Fruit fly (Drosophila melanogaster) whole organism, embryonic: Measurements from ENCODE around the gene CG7011.

Source experiments
- Antp ChIP-seq: fragments of 200-800 bp; sonication (Bioruptor generic); optimal IDR thresholded peaks from 3 replicates; lab custom pipeline; 2016; ENCODE audit warnings: missing biosample characterization, missing genetic modification characterization
- CG10979 ChIP-seq: fragments of 200-800 bp; sonication (Bioruptor generic); optimal IDR thresholded peaks from 2 replicates; lab custom pipeline; 2018; ENCODE audit warnings: missing biosample characterization, mild to moderate bottlenecking, missing genetic modification characterization, moderate library complexity
- CG12744 ChIP-seq: fragments of 200-800 bp; sonication (Bioruptor generic); optimal IDR thresholded peaks from 2 replicates; lab custom pipeline; 2016; ENCODE audit warnings: missing biosample characterization, missing genetic modification characterization
- CG15011 ChIP-seq: fragments of 200-800 bp; sonication (Bioruptor generic); optimal IDR thresholded peaks from 3 replicates; lab custom pipeline; 2018; ENCODE audit warnings: missing biosample characterization, mild to moderate bottlenecking, missing genetic modification characterization
- CG15073 ChIP-seq: fragments of 200-800 bp; sonication (Bioruptor generic); optimal IDR thresholded peaks from 2 replicates; lab custom pipeline; 2016; ENCODE audit warnings: missing biosample characterization, missing genetic modification characterization
- CG15479 ChIP-seq: fragments of 200-800 bp; sonication (Bioruptor generic); optimal IDR thresholded peaks from 3 replicates; lab custom pipeline; 2019; ENCODE audit warnings: missing biosample characterization, mild to moderate bottlenecking, missing genetic modification characterization, moderate library complexity
- CG1602 ChIP-seq: fragments of 200-800 bp; sonication (Bioruptor generic); optimal IDR thresholded peaks from 3 replicates; lab custom pipeline; 2016; ENCODE audit warnings: missing biosample characterization, missing genetic modification characterization
- CG2116 ChIP-seq: fragments of 200-800 bp; sonication (Bioruptor generic); optimal IDR thresholded peaks from 3 replicates; lab custom pipeline; 2018; ENCODE audit warnings: missing biosample characterization, mild to moderate bottlenecking, missing genetic modification characterization
- CG2678 ChIP-seq: fragments of 200-800 bp; sonication (Bioruptor generic); optimal IDR thresholded peaks from 3 replicates; lab custom pipeline; 2019; ENCODE audit warnings: missing biosample characterization, mild to moderate bottlenecking, missing genetic modification characterization, moderate library complexity
- CG31388 ChIP-seq: fragments of 200-800 bp; sonication (Bioruptor generic); optimal IDR thresholded peaks from 2 replicates; lab custom pipeline; 2016; ENCODE audit warnings: missing biosample characterization, missing genetic modification characterization
- CG31441 ChIP-seq: fragments of 200-800 bp; sonication (Bioruptor generic); IDR thresholded peaks from 2 replicates; pipeline ENCODE4 v1.3.6; 2022; ENCODE audit warnings: missing biosample characterization, missing genetic modification characterization
- CG3281 ChIP-seq: fragments of 200-800 bp; sonication (Bioruptor generic); optimal IDR thresholded peaks from 3 replicates; lab custom pipeline; 2017; ENCODE audit warnings: missing biosample characterization, mild to moderate bottlenecking, missing genetic modification characterization
- CG33557 ChIP-seq: fragments of 200-800 bp; sonication (Bioruptor generic); optimal IDR thresholded peaks from 2 replicates; lab custom pipeline; 2019; ENCODE audit warnings: missing biosample characterization, mild to moderate bottlenecking, missing genetic modification characterization, moderate library complexity
- CG34422 ChIP-seq: fragments of 200-800 bp; sonication (Bioruptor generic); IDR thresholded peaks from 3 replicates; pipeline ENCODE4 v1.3.6; 2022; ENCODE audit warnings: missing biosample characterization, missing genetic modification characterization
- CG5245 ChIP-seq: fragments of 200-800 bp; sonication (Bioruptor generic); optimal IDR thresholded peaks from 3 replicates; lab custom pipeline; 2016; ENCODE audit warnings: missing biosample characterization, missing genetic modification characterization
- CG6175 ChIP-seq: fragments of 200-800 bp; sonication (Bioruptor generic); IDR thresholded peaks from 3 replicates; pipeline ENCODE4 v1.3.6; 2022; ENCODE audit warnings: missing biosample characterization, missing genetic modification characterization
- CG7745 ChIP-seq: fragments of 200-800 bp; sonication (Bioruptor generic); optimal IDR thresholded peaks from 2 replicates; lab custom pipeline; 2018; ENCODE audit warnings: missing biosample characterization, mild to moderate bottlenecking, missing genetic modification characterization, moderate library complexity
- CG9727 ChIP-seq: fragments of 200-800 bp; sonication (Bioruptor generic); optimal IDR thresholded peaks from 3 replicates; lab custom pipeline; 2017; ENCODE audit warnings: missing biosample characterization, mild to moderate bottlenecking, missing genetic modification characterization
- D ChIP-seq, 2 experiments: fragments of 200-800 bp in 1 of 2; fragments of >200 bp in 1 of 2; sonication (Bioruptor generic) in 1 of 2; optimal IDR thresholded peaks; 2 replicates in 1 of 2; 3 replicates in 1 of 2; lab custom pipeline; 2017; ENCODE audit warnings: mild to moderate bottlenecking in 1 of 2, missing biosample characterization in 1 of 2, missing genetic modification characterization in 1 of 2, missing genetic modification reagents in 1 of 2
- GATAe ChIP-seq: fragments of 200-800 bp; sonication (Bioruptor generic); conservative IDR thresholded peaks from 2 replicates; pipeline ENCODE4 v1.3.6; 2022; ENCODE audit warnings: missing biosample characterization, missing genetic modification characterization
- Hr51 ChIP-seq, 2 experiments: fragments of 200-800 bp; sonication (Bioruptor generic); optimal IDR thresholded peaks; 2 replicates in 1 of 2; 3 replicates in 1 of 2; lab custom pipeline; 2016 to 2018; ENCODE audit warnings: missing biosample characterization in 2 of 2, missing genetic modification characterization in 2 of 2, mild to moderate bottlenecking in 1 of 2, moderate library complexity in 1 of 2
- MTF-1 ChIP-seq: fragments of 200-800 bp; sonication (Bioruptor generic); optimal IDR thresholded peaks from 2 replicates; lab custom pipeline; 2018; ENCODE audit warnings: missing biosample characterization, mild to moderate bottlenecking, missing genetic modification characterization, borderline replicate concordance
- Myb ChIP-seq: fragments of 200-800 bp; sonication (Bioruptor generic); optimal IDR thresholded peaks from 2 replicates; lab custom pipeline; 2016; ENCODE audit warnings: missing biosample characterization, missing genetic modification characterization
- NK7.1 ChIP-seq: fragments of 200-800 bp; sonication (Bioruptor generic); optimal IDR thresholded peaks from 3 replicates; lab custom pipeline; 2016; ENCODE audit warnings: missing biosample characterization, missing genetic modification characterization
- Oaz ChIP-seq: fragments of 200-800 bp; sonication (Bioruptor generic); IDR thresholded peaks from 2 replicates; pipeline ENCODE4 v1.3.6; 2022; ENCODE audit warnings: missing biosample characterization, missing genetic modification characterization
- Poxn ChIP-seq: fragments of 200-800 bp; sonication (Bioruptor generic); IDR thresholded peaks from 2 replicates; pipeline ENCODE4 v1.3.6; 2022; ENCODE audit warnings: missing biosample characterization, missing genetic modification characterization
- Sry-δ ChIP-seq: fragments of 200-800 bp; sonication (Bioruptor generic); optimal IDR thresholded peaks from 2 replicates; lab custom pipeline; 2016; ENCODE audit warnings: missing biosample characterization, missing genetic modification characterization
- Trl ChIP-seq, 3 experiments: fragments of >200 bp in 2 of 3; fragments of 200-800 bp in 1 of 3; sonication (Bioruptor generic) in 1 of 3; optimal IDR thresholded peaks; 2 replicates in 1 of 3; 3 replicates in 2 of 3; lab custom pipeline; 2016 to 2017; ENCODE audit warnings: missing biosample characterization in 1 of 3, missing genetic modification characterization in 1 of 3
- abd-A ChIP-seq: fragments of 200-800 bp; sonication (Bioruptor generic); optimal IDR thresholded peaks from 3 replicates; lab custom pipeline; 2019; ENCODE audit warnings: missing biosample characterization, mild to moderate bottlenecking, missing genetic modification characterization, moderate library complexity
- ac ChIP-seq: fragments of 200-800 bp; sonication (Bioruptor generic); optimal IDR thresholded peaks from 3 replicates; lab custom pipeline; 2017; ENCODE audit warnings: missing biosample characterization, mild to moderate bottlenecking, missing genetic modification characterization
- bab2 ChIP-seq: fragments of 200-800 bp; sonication (Bioruptor generic); optimal IDR thresholded peaks from 2 replicates; lab custom pipeline; 2016; ENCODE audit warnings: missing biosample characterization, missing genetic modification characterization
- br ChIP-seq: fragments of >200 bp; optimal IDR thresholded peaks from 2 replicates; lab custom pipeline; 2017
- cas ChIP-seq: fragments of 200-800 bp; sonication (Bioruptor generic); IDR thresholded peaks from 2 replicates; pipeline ENCODE4 v1.3.6; 2022; ENCODE audit warnings: missing biosample characterization, missing genetic modification characterization
- disco-r ChIP-seq: fragments of 200-800 bp; sonication (Bioruptor generic); optimal IDR thresholded peaks from 2 replicates; lab custom pipeline; 2016; ENCODE audit warnings: missing biosample characterization, missing genetic modification characterization
- dm ChIP-seq: fragments of 200-800 bp; sonication (Bioruptor generic); optimal IDR thresholded peaks from 3 replicates; lab custom pipeline; 2016; ENCODE audit warnings: missing biosample characterization, missing genetic modification characterization
- dpn ChIP-seq, 2 experiments: fragments of 200-800 bp; sonication (Bioruptor generic); optimal IDR thresholded peaks; 3 replicates each; lab custom pipeline; 2016; ENCODE audit warnings: missing biosample characterization in 2 of 2, missing genetic modification characterization in 2 of 2
- ewg ChIP-seq: fragments of 200-800 bp; sonication (Bioruptor generic); optimal IDR thresholded peaks from 3 replicates; lab custom pipeline; 2017; ENCODE audit warnings: mild to moderate bottlenecking, missing biosample characterization, missing genetic modification reagents, missing genetic modification characterization
- fd102C ChIP-seq: fragments of 200-800 bp; sonication (Bioruptor generic); optimal IDR thresholded peaks from 2 replicates; lab custom pipeline; 2018; ENCODE audit warnings: missing biosample characterization, mild to moderate bottlenecking, missing genetic modification characterization, moderate library complexity
- lbe ChIP-seq: fragments of 200-800 bp; sonication (Bioruptor generic); optimal IDR thresholded peaks from 2 replicates; lab custom pipeline; 2016; ENCODE audit warnings: missing biosample characterization, mild to moderate bottlenecking, missing genetic modification characterization
- nom ChIP-seq: fragments of 200-800 bp; sonication (Bioruptor generic); optimal IDR thresholded peaks from 2 replicates; lab custom pipeline; 2017; ENCODE audit warnings: missing biosample characterization, missing genetic modification characterization, mild to moderate bottlenecking, moderate library complexity, missing genetic modification reagents
- pfk ChIP-seq: fragments of 200-800 bp; sonication (Bioruptor generic); optimal IDR thresholded peaks from 2 replicates; lab custom pipeline; 2018; ENCODE audit warnings: missing biosample characterization, mild to moderate bottlenecking, missing genetic modification characterization, moderate library complexity
- pita ChIP-seq: fragments of 200-800 bp; sonication (Bioruptor generic); optimal IDR thresholded peaks from 2 replicates; lab custom pipeline; 2017; ENCODE audit warnings: missing biosample characterization, mild to moderate bottlenecking, missing genetic modification characterization
- schlank ChIP-seq: fragments of 200-800 bp; sonication (Bioruptor generic); optimal IDR thresholded peaks from 2 replicates; lab custom pipeline; 2018; ENCODE audit warnings: missing biosample characterization, mild to moderate bottlenecking, missing genetic modification characterization
- scrt ChIP-seq: fragments of 200-800 bp; sonication (Bioruptor generic); optimal IDR thresholded peaks from 2 replicates; lab custom pipeline; 2018; ENCODE audit warnings: missing biosample characterization, mild to moderate bottlenecking, missing genetic modification characterization, moderate library complexity
- sens ChIP-seq: fragments of 200-800 bp; sonication (Bioruptor generic); peaks from one replicate; lab custom pipeline; 2016; ENCODE audit warnings: missing biosample characterization, missing genetic modification characterization
- shn ChIP-seq: fragments of 200-800 bp; sonication (Bioruptor generic); optimal IDR thresholded peaks from 3 replicates; lab custom pipeline; 2016; ENCODE audit warnings: missing biosample characterization, missing genetic modification characterization
- tio ChIP-seq: fragments of 200-800 bp; sonication (Bioruptor generic); optimal IDR thresholded peaks from 2 replicates; lab custom pipeline; 2017; ENCODE audit warnings: missing biosample characterization, missing genetic modification characterization, inconsistent platforms
- tll ChIP-seq, 2 experiments: fragments of 200-800 bp in 1 of 2; fragments of >200 bp in 1 of 2; sonication (Bioruptor generic) in 1 of 2; optimal IDR thresholded peaks; 2 replicates each; lab custom pipeline; 2017 to 2019; ENCODE audit warnings: missing biosample characterization in 2 of 2, missing genetic modification characterization in 2 of 2, mild to moderate bottlenecking in 1 of 2, moderate library complexity in 1 of 2
- tx ChIP-seq: fragments of 200-800 bp; sonication (Bioruptor generic); optimal IDR thresholded peaks from 2 replicates; lab custom pipeline; 2016; ENCODE audit warnings: missing biosample characterization, missing genetic modification characterization

Gene CG7011

DNA sequence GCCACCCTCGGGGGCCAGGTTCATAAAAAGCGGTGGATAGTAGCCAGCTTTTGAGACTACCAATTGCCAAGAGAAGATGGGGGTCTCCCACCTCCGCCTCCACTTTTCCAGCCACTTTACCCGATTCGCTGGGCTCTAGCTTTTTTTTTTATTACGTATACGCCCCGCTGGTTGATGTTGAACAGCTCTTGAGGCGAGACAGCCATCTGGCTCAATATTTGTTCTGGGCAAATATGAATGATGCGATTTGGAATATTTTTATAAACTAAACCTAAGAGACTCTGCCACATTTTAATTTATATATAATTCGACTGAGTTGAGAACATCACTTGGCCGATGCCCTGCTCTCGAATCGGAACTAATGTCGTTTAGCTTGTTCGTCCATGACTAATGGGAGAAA, 13.4 kb downstream of the CG7011 start (continued):
- TF ChIP-seq Oaz (GFP tag; lab: Robert Waterston, UW): no peak
- TF ChIP-seq CG33557 (GFP tag; lab: Kevin White, UChicago): no peak
- TF ChIP-seq tll (GFP tag; optimal IDR thresholded peaks at IDR 0.05; lab: Kevin White, UChicago): no peak
- no peak for TF ChIP-seq shn (GFP tag; lab: Kevin White, UChicago)
- peak; percentile 71 for TF ChIP-seq sens (GFP tag; lab: Kevin White, UChicago)
- no peak for TF ChIP-seq CG15011 (GFP tag; lab: Kevin White, UChicago)
- no peak for TF ChIP-seq CG34422 (GFP tag; lab: Robert Waterston, UW)
- TF ChIP-seq CG9727: no peak
- TF ChIP-seq CG3281: peak; percentile 32

dm6 chr3L:15146643-15147187, 16.7 kb downstream of the CG7011 start, which contains the start of gene FucTA:
Gene FucTA, plus strand, starts transcription at chr3L:15147137.
- no peak for TF ChIP-seq fd102C (GFP tag; lab: Kevin White, UChicago)
- no peak for TF ChIP-seq tx (GFP tag; lab: Kevin White, UChicago)
- no peak for TF ChIP-seq D (optimal IDR thresholded peaks at IDR 0.05; lab: Kevin White, UChicago)
- TF ChIP-seq D (GFP tag; optimal IDR thresholded peaks at IDR 0.05; lab: Kevin White, UChicago): no peak
- no peak for TF ChIP-seq Poxn (GFP tag; lab: Robert Waterston, UW)
- no peak for TF ChIP-seq CG7745
- TF ChIP-seq Myb: no peak
- TF ChIP-seq CG31441: no peak
- TF ChIP-seq CG2116 (GFP tag; lab: Kevin White, UChicago): no peak
- TF ChIP-seq tio (GFP tag; lab: Kevin White, UChicago): no peak
- TF ChIP-seq CG10979 (tag; lab: Kevin White, UChicago): no peak
- no peak for TF ChIP-seq abd-A (tag; lab: Kevin White, UChicago)
- TF ChIP-seq ac (GFP tag; lab: Kevin White, UChicago): no peak
- no peak for TF ChIP-seq scrt (GFP tag; lab: Kevin White, UChicago)
- TF ChIP-seq CG6175 (GFP tag; lab: Robert Waterston, UW): no peak
- TF ChIP-seq schlank (tag; lab: Kevin White, UChicago): no peak
- TF ChIP-seq pfk (GFP tag; lab: Kevin White, UChicago): no peak
- TF ChIP-seq CG12744 (GFP tag; lab: Kevin White, UChicago): no peak
- no peak for TF ChIP-seq cas (GFP tag; lab: Robert Waterston, UW)
- no peak for TF ChIP-seq CG31388
- no peak for TF ChIP-seq nom (GFP tag; lab: Kevin White, UChicago)
- TF ChIP-seq Antp: no peak
- no peak for TF ChIP-seq disco-r
- TF ChIP-seq Oaz (GFP tag; lab: Robert Waterston, UW): no peak
- TF ChIP-seq Sry-δ (GFP tag; lab: Kevin White, UChicago): no peak
- no peak for TF ChIP-seq CG2678 (tag; lab: Kevin White, UChicago)
- TF ChIP-seq lbe (GFP tag; lab: Kevin White, UChicago): no peak
- no peak for TF ChIP-seq CG15073 (GFP tag; lab: Kevin White, UChicago)
- no peak for TF ChIP-seq dpn (GFP tag; optimal IDR thresholded peaks at IDR 0.05; lab: Kevin White, UChicago)
- TF ChIP-seq CG1602: no peak
- TF ChIP-seq bab2 (GFP tag; lab: Kevin White, UChicago): no peak
- TF ChIP-seq br: no peak
- TF ChIP-seq Hr51 (GFP tag; optimal IDR thresholded peaks at IDR 0.05; lab: Kevin White, UChicago): peak in 1 of 2 experiments; percentile 30
- TF ChIP-seq pita (GFP tag; lab: Kevin White, UChicago): peak; percentile 30
- TF ChIP-seq NK7.1 (GFP tag; lab: Kevin White, UChicago): no peak
- no peak for TF ChIP-seq GATAe
- peak; percentile 38 to 66 for TF ChIP-seq Trl (optimal IDR thresholded peaks at IDR 0.05; lab: Kevin White, UChicago)
- TF ChIP-seq Trl (GFP tag; optimal IDR thresholded peaks at IDR 0.05; lab: Kevin White, UChicago): no peak
- no peak for TF ChIP-seq CG5245
- TF ChIP-seq MTF-1 (GFP tag; lab: Kevin White, UChicago): no peak
- peak; percentile 81 for TF ChIP-seq ewg (GFP tag; lab: Kevin White, UChicago)
- no peak for TF ChIP-seq dm (GFP tag; lab: Kevin White, UChicago)
- TF ChIP-seq CG15479 (GFP tag; lab: Kevin White, UChicago): peak; percentile 12
